Worm (Caenorhabditis elegans) whole organism, early embryonic: Measurements from ENCODE around the gene gldi-8.

Source experiments
- aly-1 ChIP-seq: sonication (generic microtip); optimal IDR thresholded peaks from 2 replicates; lab custom pipeline; 2016; ENCODE audit warnings: missing genetic modification characterization, missing compliant biosample characterization
- ama-1 ChIP-seq: fragments of 150-350 bp; optimal IDR thresholded peaks from 2 replicates; lab custom pipeline; 2014
- ets-7 ChIP-seq: sonication (generic microtip); optimal IDR thresholded peaks from 2 replicates; lab custom pipeline; 2016; ENCODE audit warnings: missing genotype, missing genetic modification characterization, missing compliant biosample characterization
- flt-1 ChIP-seq: fragments of 200-800 bp; sonication (Bioruptor generic); IDR thresholded peaks from 2 replicates; pipeline ENCODE4 v1.3.6; 2022; ENCODE audit warnings: missing genetic modification characterization, missing compliant biosample characterization
- hmg-4 ChIP-seq: fragments of 200-800 bp; sonication (Bioruptor generic); optimal IDR thresholded peaks from 2 replicates; lab custom pipeline; 2018; ENCODE audit warnings: mild to moderate bottlenecking, missing genetic modification characterization, missing compliant biosample characterization
- tra-4 ChIP-seq: sonication (generic microtip); optimal IDR thresholded peaks from 2 replicates; lab custom pipeline; 2017; ENCODE audit warnings: missing genetic modification characterization, missing compliant biosample characterization

DNA sequence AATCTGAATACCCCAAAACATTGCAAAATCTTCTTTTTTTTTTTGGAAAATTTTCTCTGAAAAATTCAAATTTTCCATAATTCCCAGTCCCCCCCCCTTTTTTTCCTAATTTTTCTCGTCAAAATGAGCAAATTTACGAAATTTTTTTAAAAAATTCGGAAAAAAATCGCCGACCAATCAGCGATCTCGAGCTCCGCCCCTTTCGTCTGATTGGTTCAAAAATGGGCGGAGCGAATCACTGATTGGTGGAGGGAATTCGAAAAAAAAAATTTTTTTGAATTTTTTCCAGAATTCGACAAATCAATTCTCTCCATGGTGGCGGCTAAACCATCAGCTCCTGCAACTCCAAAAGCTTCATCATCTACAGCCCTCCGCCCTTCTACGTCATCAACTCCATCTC, 39.1 kb upstream of the gldi-8 start:
- TF ChIP-seq ama-1 (lab: Kevin White, UChicago) (no peak), ets-7 (tag; lab: Kevin White, UChicago) (no peak), tra-4 (tag; lab: Kevin White, UChicago) (no peak), flt-1 (GFP tag; lab: Robert Waterston, UW) (no peak), hmg-4 (GFP tag; lab: Kevin White, UChicago) (no peak), aly-1 (tag; lab: Kevin White, UChicago) (no peak)
